Fruit fly (Drosophila melanogaster): ENCODE data around the gene CG9705.

Gene CG9705

dm6 chr3L:16752402-16753096, 27.4 kb upstream of the CG9705 start (continued):
- TF ChIP-seq MTF-1 (GFP tag; optimal IDR thresholded peaks at IDR 0.05; ENCODE audit: borderline replicate concordance): no peak
- no peak for TF ChIP-seq dan (GFP tag; IDR thresholded peaks at IDR 0.05)
- no peak for TF ChIP-seq CG18011 (GFP tag; optimal IDR thresholded peaks at IDR 0.05)
- no peak for TF ChIP-seq ATbp (GFP tag; optimal IDR thresholded peaks at IDR 0.05)
- no peak for TF ChIP-seq stc (GFP tag; IDR thresholded peaks at IDR 0.05)
- TF ChIP-seq Bgb (GFP tag; IDR thresholded peaks at IDR 0.05; ENCODE audit: partially characterized antibody): no peak
- no peak for TF ChIP-seq croc (GFP tag; conservative IDR thresholded peaks at IDR 0.05)
- no peak for TF ChIP-seq cas (GFP tag; IDR thresholded peaks at IDR 0.05)
- no peak for TF ChIP-seq Med (GFP tag)
- TF ChIP-seq inv (GFP tag; IDR thresholded peaks at IDR 0.05; ENCODE audit: partially characterized antibody): no peak
- no peak for TF ChIP-seq CG2129 (GFP tag; IDR thresholded peaks at IDR 0.05; ENCODE audit: partially characterized antibody)
- TF ChIP-seq tx (GFP tag; optimal IDR thresholded peaks at IDR 0.05): no peak
- TF ChIP-seq CG16815 (GFP tag; optimal IDR thresholded peaks at IDR 0.05): no peak
- no peak for TF ChIP-seq Hmx (GFP tag; optimal IDR thresholded peaks at IDR 0.05)
- TF ChIP-seq Drgx (GFP tag; IDR thresholded peaks at IDR 0.05): peak; percentile 83
- no peak for TF ChIP-seq gsb-n (tag; optimal IDR thresholded peaks at IDR 0.05)
- TF ChIP-seq lola (GFP tag; optimal IDR thresholded peaks at IDR 0.05): no peak
- no peak for TF ChIP-seq odd (GFP tag; optimal IDR thresholded peaks at IDR 0.05)
- peak; percentile 79 for TF ChIP-seq sens (GFP tag)
- TF ChIP-seq CG11560 (tag; IDR thresholded peaks at IDR 0.05): no peak
- TF ChIP-seq nerfin-2 (GFP tag; IDR thresholded peaks at IDR 0.05; ENCODE audit: partially characterized antibody): no peak
- no peak for TF ChIP-seq MESR4 (GFP tag; optimal IDR thresholded peaks at IDR 0.05)
- TF ChIP-seq CG1233 (GFP tag; optimal IDR thresholded peaks at IDR 0.05): no peak
- peak; percentile 11 for TF ChIP-seq dmrt11E (tag; optimal IDR thresholded peaks at IDR 0.05)
- TF ChIP-seq bsh (GFP tag; optimal IDR thresholded peaks at IDR 0.05): peak in 1 of 2 experiments; percentile 24
- TF ChIP-seq Max (GFP tag; optimal IDR thresholded peaks at IDR 0.05): no peak
- peak; percentile 84 for TF ChIP-seq nom (GFP tag; optimal IDR thresholded peaks at IDR 0.05)
- TF ChIP-seq Ets97D (GFP tag; optimal IDR thresholded peaks at IDR 0.05): no peak
- no peak for TF ChIP-seq tgo (GFP tag; IDR thresholded peaks at IDR 0.05)
- peak; percentile 24; the same call in 1 of the 2 replicates for TF ChIP-seq Xrp1 (GFP tag; IDR thresholded peaks at IDR 0.05)
- no peak for TF ChIP-seq CG7556 (GFP tag; optimal IDR thresholded peaks at IDR 0.05)

dm6 chr3L:16755189-16755588, 24.7 kb upstream of the CG9705 start, which contains the start of gene CG42852:
Gene CG42852, plus strand, starts transcription at chr3L:16755489.
- TF ChIP-seq Dip3 (GFP tag; optimal IDR thresholded peaks at IDR 0.05) (no peak), nerfin-2 (GFP tag; IDR thresholded peaks at IDR 0.05; ENCODE audit: partially characterized antibody) (no peak), maf-S (GFP tag; optimal IDR thresholded peaks at IDR 0.05) (no peak), CG10959 (GFP tag; IDR thresholded peaks at IDR 0.05) (no peak), CG6813 (GFP tag; optimal IDR thresholded peaks at IDR 0.05) (no peak), pros (GFP tag; optimal IDR thresholded peaks at IDR 0.05) (no peak), CG11696 (GFP tag; IDR thresholded peaks at IDR 0.05) (no peak), ems (GFP tag; optimal IDR thresholded peaks at IDR 0.05) (no peak), dati (GFP tag; IDR thresholded peaks at IDR 0.05) (no peak), CG10147 (GFP tag; optimal IDR thresholded peaks at IDR 0.05) (no peak)

Measured in whole organism, embryonic.